Worm (Caenorhabditis elegans) whole organism, late embryonic: ENCODE measurements around the gene C05G5.2.

Experiments
- F13H6.1 ChIP-seq: sonication (generic microtip); optimal IDR thresholded peaks from 2 replicates; lab custom pipeline; 2016; ENCODE audit warnings: missing genetic modification characterization, missing compliant biosample characterization
- K09A11.1 ChIP-seq: sonication (generic microtip); optimal IDR thresholded peaks from 2 replicates; lab custom pipeline; 2017; ENCODE audit warnings: antibody characterized with exemption, mild to moderate bottlenecking, missing genetic modification characterization, missing compliant biosample characterization; ENCODE audit not compliant: insufficient read depth
- ceh-2 ChIP-seq: sonication (generic microtip); optimal IDR thresholded peaks from 2 replicates; lab custom pipeline; 2016; ENCODE audit warnings: missing genotype, missing genetic modification characterization, missing compliant biosample characterization
- hlh-15 ChIP-seq: sonication (generic microtip); optimal IDR thresholded peaks from 2 replicates; lab custom pipeline; 2016; ENCODE audit warnings: missing genetic modification characterization, missing compliant biosample characterization
- lin-11 ChIP-seq: fragments of 200-800 bp; sonication (Bioruptor generic); optimal IDR thresholded peaks from 2 replicates; lab custom pipeline; 2018; ENCODE audit warnings: mild to moderate bottlenecking, missing genetic modification characterization, missing compliant biosample characterization
- nfya-1 ChIP-seq: sonication (generic microtip); optimal IDR thresholded peaks from 2 replicates; lab custom pipeline; 2017; ENCODE audit warnings: missing genetic modification characterization, mild to moderate bottlenecking, missing compliant biosample characterization, antibody characterized with exemption, moderate library complexity
- pag-3 ChIP-seq: sonication (generic microtip); optimal IDR thresholded peaks from 2 replicates; lab custom pipeline; 2016; ENCODE audit warnings: missing compliant biosample characterization, missing genetic modification characterization, borderline replicate concordance
- pha-4 ChIP-seq: fragments of 150-350 bp; optimal IDR thresholded peaks from 2 replicates; lab custom pipeline; 2018; ENCODE audit warnings: missing biosample characterization, missing genetic modification reagents, missing genetic modification characterization
- pros-1 ChIP-seq: fragments of 150-350 bp; optimal IDR thresholded peaks from 2 replicates; lab custom pipeline; 2014; ENCODE audit warnings: missing biosample characterization, missing genetic modification reagents, missing genetic modification characterization
- sdc-2 ChIP-seq: sonication (generic microtip); optimal IDR thresholded peaks from 2 replicates; lab custom pipeline; 2016; ENCODE audit warnings: missing genotype, missing genetic modification characterization, missing compliant biosample characterization
- syd-9 ChIP-seq: sonication (generic microtip); optimal IDR thresholded peaks from 2 replicates; lab custom pipeline; 2016; ENCODE audit warnings: mild to moderate bottlenecking, missing genetic modification characterization, moderate library complexity, missing compliant biosample characterization
- tbx-2 ChIP-seq: sonication (generic microtip); optimal IDR thresholded peaks from 2 replicates; lab custom pipeline; 2016; ENCODE audit warnings: missing genetic modification characterization, missing compliant biosample characterization
- tbx-7 ChIP-seq: sonication (generic microtip); optimal IDR thresholded peaks from 2 replicates; lab custom pipeline; 2016; ENCODE audit warnings: missing genotype, missing genetic modification characterization, missing compliant biosample characterization
- ttx-3 ChIP-seq: sonication (generic microtip); optimal IDR thresholded peaks from 2 replicates; lab custom pipeline; 2016; ENCODE audit warnings: missing genetic modification reagents, missing genetic modification characterization, missing compliant biosample characterization

DNA sequence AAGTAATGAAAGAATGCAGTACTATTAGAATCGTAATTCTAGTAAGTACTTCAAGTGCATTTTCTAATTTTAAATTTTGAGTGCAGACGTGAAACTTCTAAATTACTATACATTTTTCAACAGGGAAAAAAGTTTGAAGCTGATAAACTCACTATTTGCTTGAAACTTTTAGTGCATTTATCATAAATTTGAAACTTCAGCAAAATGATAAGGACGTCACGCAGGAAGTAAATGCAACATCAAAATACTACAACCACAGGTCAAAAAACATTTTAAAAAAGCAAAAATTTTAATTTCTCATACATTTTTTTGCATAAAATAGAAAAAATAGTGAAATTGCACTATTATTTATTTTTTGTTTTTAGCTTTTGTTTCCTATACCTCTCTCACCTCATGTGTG lies 7.6 kb upstream of the C05G5.2 start:
- TF ChIP-seq hlh-15 = no peak
- no peak for TF ChIP-seq sdc-2 (tag; lab: Kevin White, UChicago)
- TF ChIP-seq tbx-7 (tag; lab: Kevin White, UChicago) = no peak
- TF ChIP-seq pag-3 (tag; lab: Kevin White, UChicago) = no peak
- TF ChIP-seq pros-1 (tag; lab: Kevin White, UChicago) = no peak
- no peak for TF ChIP-seq lin-11
- TF ChIP-seq syd-9 (tag; lab: Kevin White, UChicago) = no peak
- no peak for TF ChIP-seq pha-4 (tag; lab: Kevin White, UChicago)
- TF ChIP-seq ceh-2 (tag; lab: Kevin White, UChicago) = no peak
- no peak for TF ChIP-seq tbx-2 (tag; lab: Kevin White, UChicago)
- TF ChIP-seq nfya-1 (tag; lab: Kevin White, UChicago) = no peak
- no peak for TF ChIP-seq K09A11.1 (tag; lab: Kevin White, UChicago)
- no peak for TF ChIP-seq F13H6.1 (tag; lab: Kevin White, UChicago)
- no peak for TF ChIP-seq ttx-3 (tag; lab: Kevin White, UChicago)
